Worm (Caenorhabditis elegans) whole organism, early embryonic: Measurements from ENCODE around the gene C49F5.3.

Experiments used
- ama-1 ChIP-seq: fragments of 150-350 bp; optimal IDR thresholded peaks from 2 replicates; lab custom pipeline; 2014
- ceh-13 ChIP-seq: fragments of 200-800 bp; sonication (Bioruptor generic); optimal IDR thresholded peaks from 2 replicates; lab custom pipeline; 2018; ENCODE audit warnings: mild to moderate bottlenecking, missing genetic modification characterization, missing compliant biosample characterization
- hmg-4 ChIP-seq: fragments of 200-800 bp; sonication (Bioruptor generic); optimal IDR thresholded peaks from 2 replicates; lab custom pipeline; 2018; ENCODE audit warnings: mild to moderate bottlenecking, missing genetic modification characterization, missing compliant biosample characterization

DNA sequence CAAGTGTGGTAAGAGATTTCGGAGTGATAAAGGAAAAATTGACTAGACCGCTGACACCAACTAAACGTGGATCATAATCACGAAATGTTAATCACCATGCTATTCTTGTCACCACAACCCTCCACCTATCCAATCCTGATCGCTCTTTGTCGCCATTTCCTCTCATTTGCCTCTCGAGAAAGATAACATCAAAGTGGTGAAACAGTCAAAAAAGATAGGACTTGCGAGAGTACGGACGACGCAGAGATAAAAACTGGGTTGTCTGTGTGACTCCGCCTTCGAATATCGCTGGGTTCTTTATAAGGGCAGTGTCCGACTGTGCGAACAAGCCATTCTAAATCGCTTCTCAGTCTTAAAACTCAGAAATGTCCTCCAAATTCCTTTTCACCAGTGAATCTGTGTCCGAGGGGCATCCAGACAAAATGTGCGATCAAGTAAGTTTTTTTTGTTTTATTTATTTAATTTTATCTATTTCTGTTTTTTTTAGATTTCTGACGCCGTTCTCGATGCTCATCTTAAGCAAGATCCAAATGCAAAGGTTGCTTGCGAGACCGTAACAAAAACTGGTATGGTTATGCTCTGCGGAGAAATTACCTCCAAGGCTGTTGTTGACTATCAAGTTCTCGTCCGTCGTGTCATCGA, 17.6 kb downstream of the C49F5.3 start, which contains the start of gene sams-1:
- no peak for TF ChIP-seq ama-1 (lab: Kevin White, UChicago)
- no peak for TF ChIP-seq hmg-4 (GFP tag; lab: Kevin White, UChicago)
- no peak for TF ChIP-seq ceh-13 (GFP tag; lab: Kevin White, UChicago)
